Worm (Caenorhabditis elegans) whole organism, L2 larva: ENCODE results near the gene srsx-14.

Source experiments
- alr-1 ChIP-seq: fragments of 150-350 bp; optimal IDR thresholded peaks from 2 replicates; lab custom pipeline; 2014; ENCODE audit warnings: missing biosample characterization, missing genetic modification characterization
- ama-1 ChIP-seq: fragments of 150-350 bp; optimal IDR thresholded peaks from 2 replicates; lab custom pipeline; 2018; ENCODE audit warnings: inconsistent platforms
- lin-39 ChIP-seq: fragments of 150-350 bp; optimal IDR thresholded peaks from 2 replicates; lab custom pipeline; 2014; ENCODE audit warnings: missing biosample characterization, missing genetic modification reagents, missing genetic modification characterization
- nhr-12 ChIP-seq: fragments of 150-350 bp; optimal IDR thresholded peaks from 2 replicates; lab custom pipeline; 2014; ENCODE audit warnings: missing biosample characterization, missing genetic modification characterization
- nhr-129 ChIP-seq: fragments of 150-350 bp; optimal IDR thresholded peaks from 2 replicates; lab custom pipeline; 2014; ENCODE audit warnings: missing biosample characterization, missing genetic modification characterization
- nhr-23 ChIP-seq: fragments of 150-350 bp; optimal IDR thresholded peaks from 2 replicates; lab custom pipeline; 2014; ENCODE audit warnings: missing biosample characterization, missing genetic modification reagents, missing genetic modification characterization
- ztf-4 ChIP-seq: fragments of 150-350 bp; optimal IDR thresholded peaks from 2 replicates; lab custom pipeline; 2014; ENCODE audit warnings: missing biosample characterization, missing genetic modification characterization

DNA sequence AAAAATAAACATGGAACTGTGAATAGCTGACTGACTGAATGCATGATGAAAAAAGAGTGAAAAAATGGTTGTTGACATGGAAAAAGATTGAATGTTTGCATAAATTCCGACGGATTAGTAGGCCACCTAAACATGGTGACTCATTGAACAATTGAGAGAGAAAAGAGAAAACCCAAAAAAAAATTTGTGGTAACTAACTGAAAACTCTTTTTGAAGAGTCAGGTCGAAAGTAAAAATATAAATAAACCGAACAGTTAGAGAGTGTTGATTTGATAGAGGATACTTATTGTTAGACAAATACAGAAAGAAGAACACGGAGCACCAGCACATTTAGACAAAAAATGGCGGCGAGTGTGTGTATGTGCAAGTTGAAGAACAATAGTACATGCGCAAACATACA is 44.4 kb upstream of the srsx-14 start:
- TF ChIP-seq alr-1: no peak
- TF ChIP-seq nhr-129 (tag; lab: Kevin White, UChicago): no peak
- TF ChIP-seq nhr-23 (tag; lab: Kevin White, UChicago): no peak
- TF ChIP-seq nhr-12 (tag; lab: Kevin White, UChicago): no peak
- no peak for TF ChIP-seq ama-1 (lab: Kevin White, UChicago)
- TF ChIP-seq ztf-4 (tag; lab: Kevin White, UChicago): no peak
- no peak for TF ChIP-seq lin-39 (tag; lab: Kevin White, UChicago)
